Worm (Caenorhabditis elegans) whole organism, late embryonic: ENCODE measurements around the gene C28C12.1.

Experiments used
- F13H6.1 ChIP-seq: sonication (generic microtip); optimal IDR thresholded peaks from 2 replicates; lab custom pipeline; 2016; ENCODE audit warnings: missing genetic modification characterization, missing compliant biosample characterization
- K02D7.2 ChIP-seq: sonication (generic microtip); optimal IDR thresholded peaks from 2 replicates; lab custom pipeline; 2017; ENCODE audit warnings: mild to moderate bottlenecking, missing genetic modification characterization, missing compliant biosample characterization
- ama-1 ChIP-seq: fragments of 150-350 bp; optimal IDR thresholded peaks from 2 replicates; lab custom pipeline; 2014
- ceh-18 ChIP-seq: sonication (generic microtip); optimal IDR thresholded peaks from 2 replicates; lab custom pipeline; 2016; ENCODE audit warnings: missing genetic modification characterization, missing compliant biosample characterization
- ceh-19 ChIP-seq: fragments of 200-800 bp; sonication (Bioruptor generic); optimal IDR thresholded peaks from 2 replicates; lab custom pipeline; 2018; ENCODE audit warnings: mild to moderate bottlenecking, missing genetic modification characterization, missing compliant biosample characterization
- ceh-2 ChIP-seq: sonication (generic microtip); optimal IDR thresholded peaks from 2 replicates; lab custom pipeline; 2016; ENCODE audit warnings: missing genotype, missing genetic modification characterization, missing compliant biosample characterization
- ceh-22 ChIP-seq: sonication (generic microtip); optimal IDR thresholded peaks from 2 replicates; lab custom pipeline; 2017; ENCODE audit warnings: missing biosample characterization, missing genetic modification characterization
- ceh-24 ChIP-seq: sonication (generic microtip); optimal IDR thresholded peaks from 2 replicates; lab custom pipeline; 2016; ENCODE audit warnings: mild to moderate bottlenecking, missing genetic modification characterization, missing compliant biosample characterization
- ceh-31 ChIP-seq: sonication (generic microtip); optimal IDR thresholded peaks from 2 replicates; lab custom pipeline; 2016; ENCODE audit warnings: missing genetic modification characterization, missing compliant biosample characterization
- ceh-34 ChIP-seq: sonication (generic microtip); optimal IDR thresholded peaks from 2 replicates; lab custom pipeline; 2016; ENCODE audit warnings: mild to moderate bottlenecking, missing genetic modification characterization, missing compliant biosample characterization
- ceh-48 ChIP-seq: sonication (generic microtip); optimal IDR thresholded peaks from 2 replicates; lab custom pipeline; 2016; ENCODE audit warnings: missing genetic modification characterization, inconsistent platforms, missing compliant biosample characterization
- ceh-6 ChIP-seq: fragments of 200-800 bp; sonication (Bioruptor generic); optimal IDR thresholded peaks from 2 replicates; lab custom pipeline; 2018; ENCODE audit warnings: mild to moderate bottlenecking, missing genetic modification characterization, missing compliant biosample characterization
- ceh-9 ChIP-seq: sonication (generic microtip); optimal IDR thresholded peaks from 2 replicates; lab custom pipeline; 2016; ENCODE audit warnings: mild to moderate bottlenecking, missing genetic modification characterization, inconsistent platforms, missing compliant biosample characterization
- che-1 ChIP-seq: sonication (generic microtip); optimal IDR thresholded peaks from 2 replicates; lab custom pipeline; 2016; ENCODE audit warnings: mild to moderate bottlenecking, missing genetic modification characterization, missing compliant biosample characterization
- dmd-4 ChIP-seq: sonication (generic microtip); optimal IDR thresholded peaks from 2 replicates; lab custom pipeline; 2016; ENCODE audit warnings: borderline replicate concordance, missing genetic modification characterization, missing compliant biosample characterization
- elt-2 ChIP-seq: sonication (generic microtip); optimal IDR thresholded peaks from 2 replicates; lab custom pipeline; 2016; ENCODE audit warnings: missing genetic modification reagents, missing genetic modification characterization, missing compliant biosample characterization
- elt-4 ChIP-seq: sonication (generic microtip); optimal IDR thresholded peaks from 2 replicates; lab custom pipeline; 2016; ENCODE audit warnings: missing genetic modification characterization, missing compliant biosample characterization
- ets-4 ChIP-seq: sonication (generic microtip); optimal IDR thresholded peaks from 2 replicates; lab custom pipeline; 2016; ENCODE audit warnings: missing genetic modification characterization, missing compliant biosample characterization
- eyg-1 ChIP-seq: sonication (generic microtip); optimal IDR thresholded peaks from 2 replicates; lab custom pipeline; 2016; ENCODE audit warnings: missing genotype, missing genetic modification characterization, missing compliant biosample characterization
- fax-1 ChIP-seq: sonication (generic microtip); optimal IDR thresholded peaks from 2 replicates; lab custom pipeline; 2016; ENCODE audit warnings: missing genotype, missing genetic modification characterization, missing compliant biosample characterization
- fkh-10 ChIP-seq: fragments of 150-350 bp; optimal IDR thresholded peaks from 2 replicates; lab custom pipeline; 2014; ENCODE audit warnings: missing biosample characterization, missing genetic modification reagents, missing genetic modification characterization
- fkh-6 ChIP-seq: sonication (generic microtip); optimal IDR thresholded peaks from 2 replicates; lab custom pipeline; 2016; ENCODE audit warnings: missing genetic modification characterization, missing compliant biosample characterization
- gmeb-2 ChIP-seq: sonication (generic microtip); optimal IDR thresholded peaks from 2 replicates; lab custom pipeline; 2016; ENCODE audit warnings: missing genetic modification characterization, inconsistent platforms, missing compliant biosample characterization
- hlh-13 ChIP-seq: fragments of 200-800 bp; sonication (Bioruptor generic); optimal IDR thresholded peaks from 2 replicates; lab custom pipeline; 2018; ENCODE audit warnings: mild to moderate bottlenecking, missing genetic modification characterization, missing compliant biosample characterization
- hlh-30 ChIP-seq: sonication (generic microtip); optimal IDR thresholded peaks from 2 replicates; lab custom pipeline; 2017; ENCODE audit warnings: antibody characterized with exemption, missing genetic modification characterization, missing compliant biosample characterization; ENCODE audit not compliant: insufficient read depth
- hlh-8 ChIP-seq: sonication (generic microtip); optimal IDR thresholded peaks from 2 replicates; lab custom pipeline; 2016; ENCODE audit warnings: missing genotype, missing genetic modification characterization, missing compliant biosample characterization
- nfya-1 ChIP-seq: sonication (generic microtip); optimal IDR thresholded peaks from 2 replicates; lab custom pipeline; 2017; ENCODE audit warnings: missing genetic modification characterization, mild to moderate bottlenecking, missing compliant biosample characterization, antibody characterized with exemption, moderate library complexity
- nhr-11 ChIP-seq: fragments of 150-350 bp; optimal IDR thresholded peaks from 2 replicates; lab custom pipeline; 2014; ENCODE audit warnings: missing biosample characterization, missing genetic modification characterization
- nhr-232 ChIP-seq: sonication (generic microtip); optimal IDR thresholded peaks from 2 replicates; lab custom pipeline; 2016; ENCODE audit warnings: missing genetic modification characterization, missing compliant biosample characterization
- pat-9 ChIP-seq: fragments of 200-800 bp; sonication (Bioruptor generic); optimal IDR thresholded peaks from 2 replicates; lab custom pipeline; 2018; ENCODE audit warnings: mild to moderate bottlenecking, missing genetic modification characterization, moderate library complexity, missing compliant biosample characterization
- pax-1 ChIP-seq: fragments of 150-350 bp; optimal IDR thresholded peaks from 2 replicates; lab custom pipeline; 2014; ENCODE audit warnings: missing biosample characterization, missing genetic modification characterization
- pha-4 ChIP-seq: fragments of 150-350 bp; optimal IDR thresholded peaks from 2 replicates; lab custom pipeline; 2018; ENCODE audit warnings: missing biosample characterization, missing genetic modification reagents, missing genetic modification characterization
- pqm-1 ChIP-seq: sonication (generic microtip); optimal IDR thresholded peaks from 2 replicates; lab custom pipeline; 2016; ENCODE audit warnings: missing genetic modification characterization, missing compliant biosample characterization
- pros-1 ChIP-seq: fragments of 150-350 bp; optimal IDR thresholded peaks from 2 replicates; lab custom pipeline; 2014; ENCODE audit warnings: missing biosample characterization, missing genetic modification reagents, missing genetic modification characterization
- rnt-1 ChIP-seq: sonication (generic microtip); optimal IDR thresholded peaks from 2 replicates; lab custom pipeline; 2016; ENCODE audit warnings: missing genetic modification characterization, missing compliant biosample characterization
- sdc-2 ChIP-seq: sonication (generic microtip); optimal IDR thresholded peaks from 2 replicates; lab custom pipeline; 2016; ENCODE audit warnings: missing genotype, missing genetic modification characterization, missing compliant biosample characterization
- sox-4 ChIP-seq: sonication (generic microtip); optimal IDR thresholded peaks from 2 replicates; lab custom pipeline; 2017; ENCODE audit warnings: mild to moderate bottlenecking, missing genetic modification characterization, inconsistent platforms, missing compliant biosample characterization
- tbx-2 ChIP-seq: sonication (generic microtip); optimal IDR thresholded peaks from 2 replicates; lab custom pipeline; 2016; ENCODE audit warnings: missing genetic modification characterization, missing compliant biosample characterization
- tbx-7 ChIP-seq: sonication (generic microtip); optimal IDR thresholded peaks from 2 replicates; lab custom pipeline; 2016; ENCODE audit warnings: missing genotype, missing genetic modification characterization, missing compliant biosample characterization
- ttx-3 ChIP-seq: sonication (generic microtip); optimal IDR thresholded peaks from 2 replicates; lab custom pipeline; 2016; ENCODE audit warnings: missing genetic modification reagents, missing genetic modification characterization, missing compliant biosample characterization
- unc-3 ChIP-seq, 2 experiments: fragments of 200-800 bp in 1 of 2; sonication (Bioruptor generic) in 1 of 2; sonication (generic microtip) in 1 of 2; conservative IDR thresholded peaks in 1 of 2; optimal IDR thresholded peaks in 1 of 2; 2 replicates each; pipeline versions ENCODE4 v1.3.6 to Lab custom; 2016 to 2022; ENCODE audit warnings: missing compliant biosample characterization in 2 of 2, missing genetic modification characterization in 2 of 2, missing genetic modification reagents in 1 of 2
- unc-55 ChIP-seq: sonication (generic microtip); optimal IDR thresholded peaks from 2 replicates; lab custom pipeline; 2017; ENCODE audit warnings: missing biosample characterization, missing genetic modification reagents, missing genetic modification characterization
- zip-5 ChIP-seq: sonication (generic microtip); optimal IDR thresholded peaks from 2 replicates; lab custom pipeline; 2016; ENCODE audit warnings: missing genetic modification characterization, missing compliant biosample characterization

C28C12.1 gene

DNA sequence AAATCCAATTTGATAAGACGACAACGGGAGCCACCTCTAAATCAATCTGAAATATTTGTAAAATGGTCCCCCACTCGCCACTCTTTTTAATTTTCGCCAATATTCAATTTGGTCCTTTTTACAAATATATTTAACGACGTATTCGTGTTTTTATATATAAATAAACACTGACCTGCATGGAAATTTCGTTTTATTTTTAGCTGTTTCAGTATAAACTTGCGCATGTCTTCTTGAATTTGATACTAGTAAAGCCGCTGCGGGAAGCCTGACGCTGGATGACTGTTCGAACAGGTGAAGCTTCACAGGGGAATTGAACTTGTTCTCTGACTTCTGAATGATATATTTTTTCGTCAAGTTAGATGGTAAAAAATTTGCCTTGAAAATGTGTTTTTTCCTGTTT is 13.1 kb downstream of the C28C12.1 start:
- TF ChIP-seq pros-1 (tag; lab: Kevin White, UChicago) (no peak), hlh-30 (tag; lab: Kevin White, UChicago) (no peak), ceh-31 (no peak), che-1 (tag; lab: Kevin White, UChicago) (no peak), eyg-1 (tag; lab: Kevin White, UChicago) (no peak), fax-1 (tag; lab: Kevin White, UChicago) (no peak), rnt-1 (tag; lab: Kevin White, UChicago) (no peak), fkh-6 (no peak), ceh-48 (tag; lab: Kevin White, UChicago) (no peak), zip-5 (tag; lab: Kevin White, UChicago) (no peak), ama-1 (lab: Kevin White, UChicago) (no peak), ceh-22 (tag; lab: Kevin White, UChicago) (no peak), unc-55 (no peak), elt-2 (tag; lab: Kevin White, UChicago) (no peak), ceh-9 (tag; lab: Kevin White, UChicago) (no peak), gmeb-2 (tag; lab: Kevin White, UChicago) (no peak)

ce11 chrIV:8519949-8520348 is 18.5 kb downstream of the C28C12.1 start:
- TF ChIP-seq nfya-1 (no peak), rnt-1 (tag; lab: Kevin White, UChicago) (no peak), ttx-3 (no peak)

- TF ChIP-seq hlh-30 (tag; lab: Kevin White, UChicago) (no peak), hlh-13 (GFP tag; lab: Kevin White, UChicago) (no peak), ceh-34 (no peak), tbx-2 (tag; lab: Kevin White, UChicago) (no peak), ceh-6 (no peak), pax-1 (no peak), pha-4 (tag; lab: Kevin White, UChicago) (no peak), pros-1 (tag; lab: Kevin White, UChicago) (no peak), nhr-232 (tag; lab: Kevin White, UChicago) (no peak), rnt-1 (tag; lab: Kevin White, UChicago) (no peak), fkh-10 (no peak), F13H6.1 (tag; lab: Kevin White, UChicago) (no peak), pqm-1 (tag; lab: Kevin White, UChicago) (no peak), dmd-4 (tag; lab: Kevin White, UChicago) (no peak)
Observed at ce11 chrIV:8520594-8520993, 19.1 kb downstream of the C28C12.1 start, which contains the start of gene pkg-2. TSS of gene pkg-2 (plus strand) at chrIV:8520894.

DNA sequence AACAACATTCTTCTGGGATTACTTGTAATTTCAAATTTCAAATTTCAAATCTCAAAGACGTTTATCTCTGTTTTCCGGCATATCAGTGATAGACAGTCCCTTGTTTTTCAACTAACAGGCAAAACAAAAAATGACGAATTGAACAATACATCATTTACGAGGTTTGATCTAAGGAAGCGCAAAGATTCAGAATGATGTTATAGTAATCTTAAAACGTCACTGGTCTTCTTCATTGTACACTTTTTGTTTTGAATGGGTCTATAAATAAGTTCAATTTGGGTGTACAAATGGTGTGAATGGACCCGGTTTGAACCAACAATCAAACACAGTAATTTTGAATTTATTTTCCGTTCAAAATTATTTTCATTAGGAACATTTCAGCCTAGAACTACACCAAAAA is 22.5 kb downstream of the C28C12.1 start:
- TF ChIP-seq ceh-6 (no peak), ets-4 (tag; lab: Kevin White, UChicago) (no peak)

DNA sequence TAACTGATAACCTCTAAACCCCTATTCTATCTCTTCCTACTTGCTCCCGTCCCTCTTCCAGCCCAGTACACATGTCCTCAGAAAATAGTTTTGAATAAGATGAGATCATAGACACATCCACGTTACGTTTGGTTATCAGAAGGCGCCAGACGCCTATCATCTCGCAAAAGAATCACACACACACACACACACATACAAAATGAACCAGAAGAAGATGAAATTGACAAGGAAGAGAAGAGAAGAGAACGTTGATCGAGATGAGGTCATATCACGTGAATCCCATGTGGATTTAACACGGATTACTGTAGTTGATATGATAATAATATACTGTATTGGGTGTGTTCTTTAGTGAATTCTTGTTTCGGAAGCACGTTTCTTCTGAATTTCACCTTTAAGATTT is 24.6 kb downstream of the C28C12.1 start:
- TF ChIP-seq ceh-18 (tag; lab: Kevin White, UChicago) (peak; percentile 73), unc-55 (peak; percentile 73), ttx-3 (no peak), tbx-2 (tag; lab: Kevin White, UChicago) (no peak), fax-1 (tag; lab: Kevin White, UChicago) (no peak)

ce11 chrIV:8526579-8526978 is 25.1 kb downstream of the C28C12.1 start:
- TF ChIP-seq hlh-13 (GFP tag; lab: Kevin White, UChicago) (no peak), K02D7.2 (no peak), zip-5 (tag; lab: Kevin White, UChicago) (no peak), hlh-8 (no peak), gmeb-2 (tag; lab: Kevin White, UChicago) (no peak), ceh-2 (tag; lab: Kevin White, UChicago) (no peak), nhr-11 (tag; lab: Kevin White, UChicago) (no peak), unc-3 (GFP tag; conservative IDR thresholded peaks at IDR 0.05; lab: Robert Waterston, UW) (no peak), unc-3 (tag; optimal IDR thresholded peaks at IDR 0.05; lab: Kevin White, UChicago) (no peak), pqm-1 (tag; lab: Kevin White, UChicago) (no peak), sdc-2 (tag; lab: Kevin White, UChicago) (no peak), tbx-7 (tag; lab: Kevin White, UChicago) (no peak), ceh-19 (GFP tag; lab: Kevin White, UChicago) (no peak), ceh-48 (tag; lab: Kevin White, UChicago) (no peak), sox-4 (tag; lab: Kevin White, UChicago) (no peak), elt-4 (tag; lab: Kevin White, UChicago) (no peak), pat-9 (tag; lab: Kevin White, UChicago) (no peak), ceh-24 (tag; lab: Kevin White, UChicago) (no peak)
